Fruit fly (Drosophila melanogaster) whole organism, embryonic: ENCODE data around the gene CG33932.
A peak's percentile ranks its signal among the peaks of the same experiment; 100 is the strongest.

Experiments
- Atf3 ChIP-seq: fragments of 200-800 bp; sonication (Bioruptor generic); optimal IDR thresholded peaks from 3 replicates; lab custom pipeline; 2016; ENCODE audit warnings: missing biosample characterization, missing genetic modification characterization
- Awh ChIP-seq: fragments of 200-800 bp; sonication (Bioruptor generic); IDR thresholded peaks from 2 replicates; pipeline ENCODE4, ENCODE4 v1.3.6; 2022; ENCODE audit warnings: missing biosample characterization, missing genetic modification characterization
- CG10654 ChIP-seq: fragments of 200-800 bp; sonication (Bioruptor generic); optimal IDR thresholded peaks from 2 replicates; lab custom pipeline; 2016; ENCODE audit warnings: missing biosample characterization, missing genetic modification characterization
- CG11504 ChIP-seq: fragments of 200-800 bp; sonication (Bioruptor generic); optimal IDR thresholded peaks from 3 replicates; lab custom pipeline; 2019; ENCODE audit warnings: missing biosample characterization, mild to moderate bottlenecking, missing genetic modification characterization, moderate library complexity
- CG12236 ChIP-seq: fragments of 200-800 bp; sonication (Bioruptor generic); optimal IDR thresholded peaks from 2 replicates; lab custom pipeline; 2016; ENCODE audit warnings: missing biosample characterization, missing genetic modification characterization
- CG12659 ChIP-seq: fragments of 200-800 bp; sonication (Bioruptor generic); optimal IDR thresholded peaks from 3 replicates; lab custom pipeline; 2017; ENCODE audit warnings: mild to moderate bottlenecking, missing biosample characterization, missing genetic modification reagents, missing genetic modification characterization
- CG13624 ChIP-seq: fragments of 200-800 bp; sonication (Bioruptor generic); optimal IDR thresholded peaks from 2 replicates; lab custom pipeline; 2016; ENCODE audit warnings: missing biosample characterization, missing genetic modification characterization
- CG14667 ChIP-seq: fragments of 200-800 bp; sonication (Bioruptor generic); IDR thresholded peaks from 2 replicates; pipeline ENCODE4 v1.3.6; 2022; ENCODE audit warnings: missing biosample characterization, missing genetic modification characterization
- CG17328 ChIP-seq: fragments of 200-800 bp; sonication (Bioruptor generic); IDR thresholded peaks from 2 replicates; pipeline ENCODE4 v1.3.6; 2022; ENCODE audit warnings: missing biosample characterization, missing genetic modification characterization
- CG1832 ChIP-seq: fragments of 200-800 bp; sonication (Bioruptor generic); optimal IDR thresholded peaks from 2 replicates; lab custom pipeline; 2017; ENCODE audit warnings: missing biosample characterization, mild to moderate bottlenecking, missing genetic modification characterization, inconsistent platforms
- CG18619 ChIP-seq: fragments of 200-800 bp; sonication (Bioruptor generic); optimal IDR thresholded peaks from 3 replicates; lab custom pipeline; 2017; ENCODE audit warnings: missing biosample characterization, mild to moderate bottlenecking, missing genetic modification characterization
- CG2120 ChIP-seq: fragments of 200-800 bp; sonication (Bioruptor generic); optimal IDR thresholded peaks from 3 replicates; lab custom pipeline; 2016; ENCODE audit warnings: missing biosample characterization, missing genetic modification characterization
- CG2712 ChIP-seq: fragments of 200-800 bp; optimal IDR thresholded peaks from 3 replicates; lab custom pipeline; 2019; ENCODE audit warnings: missing biosample characterization, mild to moderate bottlenecking, missing genetic modification characterization, moderate library complexity
- CG32767 ChIP-seq: fragments of 200-800 bp; sonication (Bioruptor generic); IDR thresholded peaks from 2 replicates; pipeline ENCODE4 v1.3.6; 2022; ENCODE audit warnings: missing biosample characterization, missing genetic modification characterization
- CG32772 ChIP-seq: fragments of 200-800 bp; sonication (Bioruptor generic); IDR thresholded peaks from 2 replicates; pipeline ENCODE4 v1.3.6; 2022; ENCODE audit warnings: missing biosample characterization, missing genetic modification characterization
- CG33557 ChIP-seq: fragments of 200-800 bp; sonication (Bioruptor generic); optimal IDR thresholded peaks from 2 replicates; lab custom pipeline; 2019; ENCODE audit warnings: missing biosample characterization, mild to moderate bottlenecking, missing genetic modification characterization, moderate library complexity
- CG34422 ChIP-seq: fragments of 200-800 bp; sonication (Bioruptor generic); IDR thresholded peaks from 3 replicates; pipeline ENCODE4 v1.3.6; 2022; ENCODE audit warnings: missing biosample characterization, missing genetic modification characterization
- CG42726 ChIP-seq: fragments of 200-800 bp; sonication (Bioruptor generic); IDR thresholded peaks from 2 replicates; pipeline ENCODE4 v1.3.6; 2022; ENCODE audit warnings: missing biosample characterization, missing genetic modification characterization; ENCODE audit not compliant: partially characterized antibody
- CG4424 ChIP-seq: fragments of 200-800 bp; sonication (Bioruptor generic); optimal IDR thresholded peaks from 3 replicates; lab custom pipeline; 2016; ENCODE audit warnings: missing biosample characterization, missing genetic modification characterization
- CG4617 ChIP-seq: fragments of 200-800 bp; sonication (Bioruptor generic); optimal IDR thresholded peaks from 3 replicates; lab custom pipeline; 2016; ENCODE audit warnings: missing biosample characterization, missing genetic modification characterization, borderline replicate concordance
- CG6854 ChIP-seq: fragments of 200-800 bp; sonication (Bioruptor generic); optimal IDR thresholded peaks from 3 replicates; lab custom pipeline; 2017; ENCODE audit warnings: missing biosample characterization, mild to moderate bottlenecking, missing genetic modification characterization
- CG7987 ChIP-seq: fragments of 200-800 bp; sonication (Bioruptor generic); optimal IDR thresholded peaks from 2 replicates; lab custom pipeline; 2018; ENCODE audit warnings: missing biosample characterization, mild to moderate bottlenecking, missing genetic modification characterization, moderate library complexity
- Chrac-16 ChIP-seq: fragments of 200-800 bp; sonication (Bioruptor generic); optimal IDR thresholded peaks from 3 replicates; lab custom pipeline; 2016; ENCODE audit warnings: missing biosample characterization, missing genetic modification characterization
- D ChIP-seq, 2 experiments: fragments of 200-800 bp in 1 of 2; fragments of >200 bp in 1 of 2; sonication (Bioruptor generic) in 1 of 2; optimal IDR thresholded peaks; 2 replicates in 1 of 2; 3 replicates in 1 of 2; lab custom pipeline; 2017; ENCODE audit warnings: mild to moderate bottlenecking in 1 of 2, missing biosample characterization in 1 of 2, missing genetic modification characterization in 1 of 2, missing genetic modification reagents in 1 of 2
- D19A ChIP-seq: fragments of 200-800 bp; optimal IDR thresholded peaks from 3 replicates; lab custom pipeline; 2019; ENCODE audit warnings: missing biosample characterization, mild to moderate bottlenecking, missing genetic modification characterization, moderate library complexity
- HLH4C ChIP-seq: fragments of 200-800 bp; sonication (Bioruptor generic); IDR thresholded peaks from 3 replicates; pipeline ENCODE4 v1.3.6; 2022; ENCODE audit warnings: missing biosample characterization, missing genetic modification characterization; ENCODE audit not compliant: partially characterized antibody
- Meics ChIP-seq: fragments of 200-800 bp; sonication (Bioruptor generic); optimal IDR thresholded peaks from 2 replicates; lab custom pipeline; 2017; ENCODE audit warnings: missing biosample characterization, mild to moderate bottlenecking, missing genetic modification characterization
- Poxn ChIP-seq: fragments of 200-800 bp; sonication (Bioruptor generic); IDR thresholded peaks from 2 replicates; pipeline ENCODE4 v1.3.6; 2022; ENCODE audit warnings: missing biosample characterization, missing genetic modification characterization
- Ptx1 ChIP-seq: fragments of 200-800 bp; sonication (Bioruptor generic); IDR thresholded peaks from 2 replicates; pipeline ENCODE4 v1.3.6; 2022; ENCODE audit warnings: missing biosample characterization, missing genetic modification characterization
- Usf ChIP-seq: fragments of 200-800 bp; sonication (Bioruptor generic); optimal IDR thresholded peaks from 2 replicates; lab custom pipeline; 2017; ENCODE audit warnings: missing genotype, missing biosample characterization, missing genetic modification characterization
- Xrp1 ChIP-seq: fragments of 200-800 bp; sonication (Bioruptor generic); IDR thresholded peaks from 2 replicates; pipeline ENCODE4 v1.3.6; 2022; ENCODE audit warnings: missing biosample characterization, missing genetic modification characterization
- ac ChIP-seq: fragments of 200-800 bp; sonication (Bioruptor generic); optimal IDR thresholded peaks from 3 replicates; lab custom pipeline; 2017; ENCODE audit warnings: missing biosample characterization, mild to moderate bottlenecking, missing genetic modification characterization
- bab2 ChIP-seq: fragments of 200-800 bp; sonication (Bioruptor generic); optimal IDR thresholded peaks from 2 replicates; lab custom pipeline; 2016; ENCODE audit warnings: missing biosample characterization, missing genetic modification characterization
- bsh ChIP-seq, 2 experiments: fragments of 200-800 bp; sonication (Bioruptor generic); optimal IDR thresholded peaks; 2 replicates each; lab custom pipeline; 2017 to 2018; ENCODE audit warnings: mild to moderate bottlenecking in 2 of 2, missing biosample characterization in 2 of 2, missing genetic modification characterization in 2 of 2, moderate library complexity in 1 of 2
- chif ChIP-seq, 2 experiments: fragments of 200-800 bp; sonication (Bioruptor generic); optimal IDR thresholded peaks; 3 replicates each; lab custom pipeline; 2016; ENCODE audit warnings: missing biosample characterization in 2 of 2, missing genetic modification characterization in 2 of 2
- chm ChIP-seq: fragments of 200-800 bp; sonication (Bioruptor generic); IDR thresholded peaks from 2 replicates; pipeline ENCODE4 v1.3.6; 2022; ENCODE audit warnings: missing biosample characterization, missing genetic modification characterization
- chn ChIP-seq: fragments of 200-800 bp; sonication (Bioruptor generic); optimal IDR thresholded peaks from 2 replicates; lab custom pipeline; 2016; ENCODE audit warnings: missing biosample characterization, missing genetic modification characterization
- dpn ChIP-seq, 2 experiments: fragments of 200-800 bp; sonication (Bioruptor generic); optimal IDR thresholded peaks; 3 replicates each; lab custom pipeline; 2016; ENCODE audit warnings: missing biosample characterization in 2 of 2, missing genetic modification characterization in 2 of 2
- ken ChIP-seq: fragments of 200-800 bp; sonication (Bioruptor generic); IDR thresholded peaks from 3 replicates; pipeline ENCODE4 v1.3.6; 2022; ENCODE audit warnings: missing biosample characterization, missing genetic modification characterization
- lbe ChIP-seq: fragments of 200-800 bp; sonication (Bioruptor generic); optimal IDR thresholded peaks from 2 replicates; lab custom pipeline; 2016; ENCODE audit warnings: missing biosample characterization, mild to moderate bottlenecking, missing genetic modification characterization
- luna ChIP-seq: fragments of 200-800 bp; sonication (Bioruptor generic); optimal IDR thresholded peaks from 2 replicates; lab custom pipeline; 2016; ENCODE audit warnings: missing biosample characterization, missing genetic modification characterization
- otp ChIP-seq: fragments of 200-800 bp; sonication (Bioruptor generic); IDR thresholded peaks from 3 replicates; pipeline ENCODE4, ENCODE4 v1.3.6; 2022; ENCODE audit warnings: missing biosample characterization, missing genetic modification characterization
- pho ChIP-seq: fragments of 200-800 bp; sonication (Bioruptor generic); optimal IDR thresholded peaks from 2 replicates; lab custom pipeline; 2016; ENCODE audit warnings: missing biosample characterization, missing genetic modification characterization
- row ChIP-seq: fragments of 200-800 bp; sonication (Bioruptor generic); IDR thresholded peaks from 3 replicates; pipeline ENCODE4 v1.3.6; 2022; ENCODE audit warnings: missing biosample characterization, missing genetic modification characterization
- slbo ChIP-seq: fragments of 200-800 bp; sonication (Bioruptor generic); IDR thresholded peaks from 2 replicates; pipeline ENCODE4 v1.3.6; 2022; ENCODE audit warnings: missing biosample characterization, missing genetic modification characterization
- so ChIP-seq: fragments of 200-800 bp; sonication (Bioruptor generic); IDR thresholded peaks from 3 replicates; pipeline ENCODE4 v1.3.6; 2022; ENCODE audit warnings: missing biosample characterization, missing genetic modification characterization
- stwl ChIP-seq: fragments of 200-800 bp; sonication (Bioruptor generic); optimal IDR thresholded peaks from 3 replicates; lab custom pipeline; 2018; ENCODE audit warnings: missing biosample characterization, mild to moderate bottlenecking, missing genetic modification characterization, moderate library complexity
- ttk ChIP-seq: fragments of 200-800 bp; sonication (Bioruptor generic); IDR thresholded peaks from 2 replicates; pipeline ENCODE4 v2.1.2; 2022; ENCODE audit warnings: missing biosample characterization, missing genetic modification characterization
- twi ChIP-seq: fragments of 200-800 bp; optimal IDR thresholded peaks from 2 replicates; lab custom pipeline; 2019; ENCODE audit warnings: missing biosample characterization, mild to moderate bottlenecking, missing genetic modification characterization, moderate library complexity

CG33932 gene

dm6 chrX:19769821-19770519 is 25.7 kb downstream of the CG33932 start (continued):
- TF ChIP-seq twi (tag; lab: Kevin White, UChicago) (no peak), otp (GFP tag; lab: Robert Waterston, UW) (peak; percentile 51; the same call in 1 of the 3 replicates), CG17328 (GFP tag; lab: Robert Waterston, UW) (peak; percentile 52), CG7987 (GFP tag; lab: Kevin White, UChicago) (no peak), chn (GFP tag; lab: Kevin White, UChicago) (peak; percentile 37), Atf3 (GFP tag; lab: Kevin White, UChicago) (no peak), CG1832 (GFP tag; lab: Kevin White, UChicago) (peak; percentile 29), CG10654 (GFP tag; lab: Kevin White, UChicago) (peak; percentile 6), CG4424 (GFP tag; lab: Kevin White, UChicago) (peak; percentile 65), CG12659 (no peak), Awh (GFP tag; lab: Robert Waterston, UW) (no peak), stwl (tag; lab: Kevin White, UChicago) (peak; percentile 20), CG11504 (tag; lab: Kevin White, UChicago) (peak; percentile 32), CG13624 (GFP tag; lab: Kevin White, UChicago) (peak; percentile 27), chif (GFP tag; optimal IDR thresholded peaks at IDR 0.05; lab: Kevin White, UChicago) (peak in 1 of 2 experiments; percentile 59), CG2120 (GFP tag; lab: Kevin White, UChicago) (peak; percentile 33), luna (GFP tag; lab: Kevin White, UChicago) (no peak), CG18619 (GFP tag; lab: Kevin White, UChicago) (peak; percentile 3), bab2 (peak; percentile 40), CG34422 (GFP tag; lab: Robert Waterston, UW) (peak; percentile 39; the same call in 1 of the 3 replicates), Usf (GFP tag; lab: Kevin White, UChicago) (peak; percentile 21), CG12236 (GFP tag; lab: Kevin White, UChicago) (peak; percentile 53), CG6854 (GFP tag; lab: Kevin White, UChicago) (no peak), lbe (GFP tag; lab: Kevin White, UChicago) (peak; percentile 21), ken (GFP tag; lab: Robert Waterston, UW) (0 out of 3 replicates have a peak, but pooled peaks have one; percentile 18), D (optimal IDR thresholded peaks at IDR 0.05; lab: Kevin White, UChicago) (no peak), D (GFP tag; optimal IDR thresholded peaks at IDR 0.05; lab: Kevin White, UChicago) (peak; percentile 50), CG4617 (GFP tag; lab: Kevin White, UChicago) (no peak), CG33557 (GFP tag; lab: Kevin White, UChicago) (peak; percentile 47), CG32772 (GFP tag; lab: Robert Waterston, UW) (0 out of 2 replicates have a peak, but pooled peaks have one; percentile 13), pho (GFP tag; lab: Kevin White, UChicago) (no peak), CG14667 (GFP tag; lab: Robert Waterston, UW) (no peak), Ptx1 (GFP tag; lab: Robert Waterston, UW) (peak; percentile 44), slbo (GFP tag; lab: Robert Waterston, UW) (peak; percentile 31; the same call in 1 of the 2 replicates), Xrp1 (GFP tag; lab: Robert Waterston, UW) (peak; percentile 88), CG2712 (tag; lab: Kevin White, UChicago) (peak; percentile 74), CG32767 (GFP tag; lab: Robert Waterston, UW) (0 out of 2 replicates have a peak, but pooled peaks have one; percentile 15), CG42726 (GFP tag; lab: Robert Waterston, UW) (no peak), Meics (GFP tag; lab: Kevin White, UChicago) (peak; percentile 1), chm (peak; percentile 68; the same call in 1 of the 2 replicates), D19A (tag; lab: Kevin White, UChicago) (peak; percentile 46), HLH4C (GFP tag; lab: Robert Waterston, UW) (no peak), bsh (GFP tag; optimal IDR thresholded peaks at IDR 0.05; lab: Kevin White, UChicago) (peak; percentile 11 to 70), Poxn (GFP tag; lab: Robert Waterston, UW) (no peak), Chrac-16 (GFP tag; lab: Kevin White, UChicago) (peak; percentile 45), ttk (GFP tag; lab: Robert Waterston, UW) (no peak), ac (GFP tag; lab: Kevin White, UChicago) (peak; percentile 18), so (GFP tag; lab: Robert Waterston, UW) (no peak), row (GFP tag; lab: Robert Waterston, UW) (peak; percentile 47; the same call in 2 of the 3 replicates), dpn (GFP tag; optimal IDR thresholded peaks at IDR 0.05; lab: Kevin White, UChicago) (peak; percentile 5 to 42)
